Worm (Caenorhabditis elegans): ENCODE data around the gene cyl-1.

- TF ChIP-seq efl-1 (GFP tag; optimal IDR thresholded peaks at IDR 0.05) (no peak), cebp-1 (GFP tag; IDR thresholded peaks at IDR 0.05) (no peak), cebp-1 (tag; optimal IDR thresholded peaks at IDR 0.05) (no peak), F39B2.1 (GFP tag; IDR thresholded peaks at IDR 0.05) (no peak), F57C9.4 (tag; optimal IDR thresholded peaks at IDR 0.05) (no peak), somi-1 (GFP tag; optimal IDR thresholded peaks at IDR 0.05) (no peak), bed-1 (GFP tag; IDR thresholded peaks at IDR 0.05) (no peak), aptf-3 (GFP tag; IDR thresholded peaks at IDR 0.05) (no peak), mel-28 (tag; optimal IDR thresholded peaks at IDR 0.05; ENCODE audit: borderline replicate concordance) (no peak), cebp-2 (GFP tag; IDR thresholded peaks at IDR 0.05) (no peak), F55B11.4 (tag; optimal IDR thresholded peaks at IDR 0.05; ENCODE audit: borderline replicate concordance, insufficient read depth) (no peak), pha-4 (tag; optimal IDR thresholded peaks at IDR 0.05) (no peak), hlh-26 (GFP tag; conservative IDR thresholded peaks at IDR 0.05) (no peak), nhr-179 (tag; optimal IDR thresholded peaks at IDR 0.05) (no peak)
These were observed 32.2 kb upstream of the cyl-1 start for ce11 chrV:12025683-12026082.

All from whole organism, young adult.